Fruit fly (Drosophila melanogaster) whole organism, embryonic: ENCODE measurements around the gene CG42525.
A peak's percentile ranks its signal among the peaks of the same experiment; 100 is the strongest.

ENCODE experiments used
- Aef1 ChIP-seq: fragments of 200-800 bp; sonication (Bioruptor generic); IDR thresholded peaks from 3 replicates; pipeline ENCODE4 v1.3.6; 2022; ENCODE audit warnings: missing biosample characterization, missing genetic modification characterization
- Atf-2 ChIP-seq: fragments of 200-800 bp; sonication (Bioruptor generic); optimal IDR thresholded peaks from 2 replicates; lab custom pipeline; 2016; ENCODE audit warnings: missing biosample characterization, missing genetic modification characterization
- CG10543 ChIP-seq: fragments of 200-800 bp; sonication (Bioruptor generic); optimal IDR thresholded peaks from 3 replicates; lab custom pipeline; 2017; ENCODE audit warnings: missing biosample characterization, mild to moderate bottlenecking, missing genetic modification characterization, moderate library complexity
- CG11398 ChIP-seq: fragments of 200-800 bp; sonication (Bioruptor generic); optimal IDR thresholded peaks from 2 replicates; lab custom pipeline; 2016; ENCODE audit warnings: missing biosample characterization, missing genetic modification characterization
- CG13624 ChIP-seq: fragments of 200-800 bp; sonication (Bioruptor generic); optimal IDR thresholded peaks from 2 replicates; lab custom pipeline; 2016; ENCODE audit warnings: missing biosample characterization, missing genetic modification characterization
- CG14860 ChIP-seq: fragments of 200-800 bp; sonication (Bioruptor generic); IDR thresholded peaks from 3 replicates; pipeline ENCODE4 v1.3.6; 2022; ENCODE audit warnings: missing biosample characterization, missing genetic modification characterization; ENCODE audit not compliant: partially characterized antibody
- CG15601 ChIP-seq: fragments of 200-800 bp; sonication (Bioruptor generic); optimal IDR thresholded peaks from 3 replicates; lab custom pipeline; 2019; ENCODE audit warnings: missing biosample characterization, mild to moderate bottlenecking, missing genetic modification characterization, moderate library complexity
- CG16813 ChIP-seq: fragments of 200-800 bp; sonication (Bioruptor generic); IDR thresholded peaks from 3 replicates; pipeline ENCODE4 v1.3.6; 2022; ENCODE audit warnings: missing biosample characterization, missing genetic modification characterization; ENCODE audit not compliant: partially characterized antibody
- CG17802 ChIP-seq: fragments of 200-800 bp; sonication (Bioruptor generic); optimal IDR thresholded peaks from 2 replicates; lab custom pipeline; 2018; ENCODE audit warnings: missing biosample characterization, mild to moderate bottlenecking, missing genetic modification characterization, moderate library complexity
- CG2199 ChIP-seq: fragments of 200-800 bp; sonication (Bioruptor generic); IDR thresholded peaks from 3 replicates; pipeline ENCODE4 v1.3.6; 2022; ENCODE audit warnings: missing biosample characterization, missing genetic modification characterization
- CG2712 ChIP-seq: fragments of 200-800 bp; optimal IDR thresholded peaks from 3 replicates; lab custom pipeline; 2019; ENCODE audit warnings: missing biosample characterization, mild to moderate bottlenecking, missing genetic modification characterization, moderate library complexity
- CG4707 ChIP-seq: fragments of 200-800 bp; sonication (Bioruptor generic); optimal IDR thresholded peaks from 2 replicates; lab custom pipeline; 2018; ENCODE audit warnings: missing biosample characterization, mild to moderate bottlenecking, missing genetic modification characterization, moderate library complexity
- CG6791 ChIP-seq: fragments of 200-800 bp; sonication (Bioruptor generic); IDR thresholded peaks from 3 replicates; pipeline ENCODE4 v1.3.6; 2022; ENCODE audit warnings: missing biosample characterization, missing genetic modification characterization; ENCODE audit not compliant: partially characterized antibody
- CG8388 ChIP-seq: fragments of 200-800 bp; sonication (Bioruptor generic); optimal IDR thresholded peaks from 2 replicates; lab custom pipeline; 2019; ENCODE audit warnings: missing biosample characterization, mild to moderate bottlenecking, missing genetic modification characterization, moderate library complexity
- CG9876 ChIP-seq: fragments of 200-800 bp; sonication (Bioruptor generic); optimal IDR thresholded peaks from 2 replicates; lab custom pipeline; 2016; ENCODE audit warnings: missing biosample characterization, missing genetic modification characterization
- D19A ChIP-seq: fragments of 200-800 bp; optimal IDR thresholded peaks from 3 replicates; lab custom pipeline; 2019; ENCODE audit warnings: missing biosample characterization, mild to moderate bottlenecking, missing genetic modification characterization, moderate library complexity
- Dref ChIP-seq: fragments of 200-800 bp; sonication (Bioruptor generic); IDR thresholded peaks from 2 replicates; pipeline ENCODE4 v1.3.6; 2022; ENCODE audit warnings: missing biosample characterization, missing genetic modification characterization
- H2.0 ChIP-seq: fragments of 200-800 bp; sonication (Bioruptor generic); IDR thresholded peaks from 2 replicates; pipeline ENCODE4 v1.3.6; 2022; ENCODE audit warnings: missing biosample characterization, missing genetic modification characterization
- Hmx ChIP-seq: fragments of 200-800 bp; sonication (Bioruptor generic); optimal IDR thresholded peaks from 2 replicates; lab custom pipeline; 2016; ENCODE audit warnings: missing biosample characterization, missing genetic modification characterization
- Med ChIP-seq: fragments of 200-800 bp; sonication (Bioruptor generic); peaks from one replicate; lab custom pipeline; 2016; ENCODE audit warnings: missing biosample characterization, missing genetic modification characterization, mild to moderate bottlenecking, inconsistent platforms, moderate library complexity
- Nf-YB ChIP-seq: fragments of 200-800 bp; sonication (Bioruptor generic); optimal IDR thresholded peaks from 3 replicates; lab custom pipeline; 2019; ENCODE audit warnings: missing biosample characterization, mild to moderate bottlenecking, missing genetic modification characterization, moderate library complexity
- Trl ChIP-seq, 3 experiments: fragments of >200 bp in 2 of 3; fragments of 200-800 bp in 1 of 3; sonication (Bioruptor generic) in 1 of 3; optimal IDR thresholded peaks; 2 replicates in 1 of 3; 3 replicates in 2 of 3; lab custom pipeline; 2016 to 2017; ENCODE audit warnings: missing biosample characterization in 1 of 3, missing genetic modification characterization in 1 of 3
- Vsx1 ChIP-seq: fragments of 200-800 bp; sonication (Bioruptor generic); optimal IDR thresholded peaks from 2 replicates; lab custom pipeline; 2017; ENCODE audit warnings: missing biosample characterization, mild to moderate bottlenecking, missing genetic modification characterization, missing genetic modification reagents
- ap ChIP-seq: fragments of 200-800 bp; sonication (Bioruptor generic); IDR thresholded peaks from 2 replicates; pipeline ENCODE4 v1.3.6; 2022; ENCODE audit warnings: missing biosample characterization, missing genetic modification characterization
- az2 ChIP-seq: fragments of 200-800 bp; sonication (Bioruptor generic); optimal IDR thresholded peaks from 3 replicates; lab custom pipeline; 2016; ENCODE audit warnings: missing biosample characterization, missing genetic modification characterization
- bbx ChIP-seq: fragments of 200-800 bp; sonication (Bioruptor generic); IDR thresholded peaks from 2 replicates; pipeline ENCODE4 v1.3.6; 2022; ENCODE audit warnings: missing biosample characterization, missing genetic modification characterization; ENCODE audit not compliant: partially characterized antibody
- cato ChIP-seq: fragments of 200-800 bp; sonication (Bioruptor generic); optimal IDR thresholded peaks from 2 replicates; lab custom pipeline; 2016; ENCODE audit warnings: missing biosample characterization, missing genetic modification characterization, borderline replicate concordance
- chinmo ChIP-seq: fragments of 200-800 bp; sonication (Bioruptor generic); IDR thresholded peaks from 4 replicates; pipeline ENCODE4 v1.3.6; 2022; ENCODE audit warnings: missing biosample characterization, missing genetic modification characterization; ENCODE audit not compliant: partially characterized antibody
- corto ChIP-seq: fragments of 200-800 bp; sonication (Bioruptor generic); optimal IDR thresholded peaks from 2 replicates; lab custom pipeline; 2016; ENCODE audit warnings: missing biosample characterization, mild to moderate bottlenecking, missing genetic modification characterization, moderate library complexity
- crp ChIP-seq, 2 experiments: fragments of 200-800 bp; sonication (Bioruptor generic); optimal IDR thresholded peaks; 2 replicates in 1 of 2; 3 replicates in 1 of 2; lab custom pipeline; 2017; ENCODE audit warnings: missing biosample characterization in 2 of 2, missing genetic modification characterization in 2 of 2, mild to moderate bottlenecking in 1 of 2, moderate library complexity in 1 of 2
- disco-r ChIP-seq: fragments of 200-800 bp; sonication (Bioruptor generic); optimal IDR thresholded peaks from 2 replicates; lab custom pipeline; 2016; ENCODE audit warnings: missing biosample characterization, missing genetic modification characterization
- dm ChIP-seq: fragments of 200-800 bp; sonication (Bioruptor generic); optimal IDR thresholded peaks from 3 replicates; lab custom pipeline; 2016; ENCODE audit warnings: missing biosample characterization, missing genetic modification characterization
- ems ChIP-seq: fragments of 200-800 bp; sonication (Bioruptor generic); optimal IDR thresholded peaks from 3 replicates; lab custom pipeline; 2016; ENCODE audit warnings: missing biosample characterization, missing genetic modification characterization
- eve ChIP-seq, 2 experiments: fragments of >200 bp; optimal IDR thresholded peaks; 2 replicates each; lab custom pipeline; 2017; ENCODE audit warnings: missing biosample characterization in 2 of 2, missing genetic modification characterization in 2 of 2
- gcm ChIP-seq: fragments of 200-800 bp; sonication (Bioruptor generic); optimal IDR thresholded peaks from 2 replicates; lab custom pipeline; 2019; ENCODE audit warnings: missing biosample characterization, mild to moderate bottlenecking, missing genetic modification characterization, moderate library complexity
- gfzf ChIP-seq: fragments of 200-800 bp; sonication (Bioruptor generic); optimal IDR thresholded peaks from 2 replicates; lab custom pipeline; 2016; ENCODE audit warnings: missing biosample characterization, mild to moderate bottlenecking, missing genetic modification characterization, moderate library complexity
- hbn ChIP-seq: fragments of 200-800 bp; sonication (Bioruptor generic); IDR thresholded peaks from 2 replicates; pipeline ENCODE4 v1.3.6; 2022; ENCODE audit warnings: missing biosample characterization, missing genetic modification characterization; ENCODE audit not compliant: partially characterized antibody
- hth ChIP-seq: fragments of >200 bp; optimal IDR thresholded peaks from 2 replicates; lab custom pipeline; 2017; ENCODE audit warnings: inconsistent platforms
- scrt ChIP-seq: fragments of 200-800 bp; sonication (Bioruptor generic); optimal IDR thresholded peaks from 2 replicates; lab custom pipeline; 2018; ENCODE audit warnings: missing biosample characterization, mild to moderate bottlenecking, missing genetic modification characterization, moderate library complexity
- seq ChIP-seq: fragments of 200-800 bp; sonication (Bioruptor generic); IDR thresholded peaks from 2 replicates; pipeline ENCODE4 v1.3.6; 2022; ENCODE audit warnings: missing biosample characterization, missing genetic modification characterization
- slp2 ChIP-seq: fragments of 200-800 bp; sonication (Bioruptor generic); optimal IDR thresholded peaks from 2 replicates; lab custom pipeline; 2016; ENCODE audit warnings: missing biosample characterization, missing genetic modification characterization
- so ChIP-seq: fragments of 200-800 bp; sonication (Bioruptor generic); IDR thresholded peaks from 3 replicates; pipeline ENCODE4 v1.3.6; 2022; ENCODE audit warnings: missing biosample characterization, missing genetic modification characterization
- tap ChIP-seq: fragments of 200-800 bp; optimal IDR thresholded peaks from 3 replicates; lab custom pipeline; 2019; ENCODE audit warnings: missing biosample characterization, mild to moderate bottlenecking, missing genetic modification characterization, moderate library complexity
- tup ChIP-seq: fragments of 200-800 bp; sonication (Bioruptor generic); optimal IDR thresholded peaks from 2 replicates; lab custom pipeline; 2016; ENCODE audit warnings: missing biosample characterization, mild to moderate bottlenecking, missing genetic modification characterization, moderate library complexity
- vnd ChIP-seq: fragments of 200-800 bp; sonication (Bioruptor generic); IDR thresholded peaks from 3 replicates; pipeline ENCODE4 v1.3.6; 2022; ENCODE audit warnings: missing biosample characterization, missing genetic modification characterization; ENCODE audit not compliant: partially characterized antibody
- wor ChIP-seq: fragments of 200-800 bp; sonication (Bioruptor generic); IDR thresholded peaks from 2 replicates; pipeline ENCODE4 v1.3.6; 2022; ENCODE audit warnings: missing biosample characterization, missing genetic modification characterization
- zen ChIP-seq: fragments of 200-800 bp; sonication (Bioruptor generic); optimal IDR thresholded peaks from 3 replicates; lab custom pipeline; 2018; ENCODE audit warnings: missing biosample characterization, mild to moderate bottlenecking, missing genetic modification characterization, moderate library complexity

The CG42525 gene

DNA sequence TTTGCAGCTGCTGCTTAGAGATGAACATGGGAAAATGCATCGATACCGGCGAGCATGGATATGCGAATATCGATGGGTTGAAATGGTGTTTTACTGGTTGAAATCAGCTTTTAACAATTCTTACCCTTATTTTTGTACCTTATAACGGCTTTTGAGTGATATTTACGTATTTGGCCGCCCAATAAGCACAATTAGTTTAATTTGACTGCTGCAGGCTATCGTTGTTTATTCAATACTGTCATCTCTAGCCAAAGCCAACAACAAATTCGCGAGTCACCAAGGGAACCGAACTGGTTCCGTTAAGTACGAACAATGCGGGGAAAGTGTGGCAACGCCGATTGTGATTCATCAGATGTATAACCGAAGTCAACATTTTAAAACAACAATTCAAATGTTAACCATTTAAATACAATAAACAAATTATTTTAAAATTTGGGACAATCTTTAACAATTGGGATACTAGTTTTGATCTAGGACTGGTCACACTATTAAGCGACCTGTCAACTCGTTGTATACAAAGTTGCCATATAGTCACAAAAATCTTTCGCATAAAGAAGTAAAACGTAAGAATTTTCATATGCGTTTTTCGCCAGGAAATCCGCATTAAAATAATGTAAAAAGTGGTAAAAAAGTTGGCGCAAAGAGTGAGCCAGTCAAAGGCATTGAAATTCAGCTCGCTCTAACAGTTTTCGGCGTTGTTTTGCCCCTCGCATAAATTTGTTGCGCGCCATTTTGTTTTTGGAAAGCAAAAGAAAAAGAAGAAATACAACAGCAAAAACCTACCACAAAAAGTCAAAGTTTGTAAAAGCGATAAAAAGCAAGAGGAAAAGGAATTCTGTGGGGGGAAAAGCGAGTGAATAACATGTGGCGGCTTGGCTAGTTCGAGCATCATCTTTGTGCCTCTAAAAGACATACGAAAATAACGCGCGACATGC, 41.2 kb downstream of the CG42525 start, which contains the start of the genes Usp5 and BtbVII:
Gene Usp5, minus strand, starts transcription at position 234 of the 935 bp plus-strand sequence.
Gene BtbVII, plus strand, starts transcription at position 522 of the 935 bp plus-strand sequence.
- no peak for TF ChIP-seq tap
- TF ChIP-seq Aef1 (GFP tag; lab: Robert Waterston, UW): peak; percentile 84
- peak; percentile 54 for TF ChIP-seq disco-r (GFP tag; lab: Kevin White, UChicago)
- TF ChIP-seq hbn (GFP tag; lab: Robert Waterston, UW): peak; percentile 97
- peak; percentile 78 for TF ChIP-seq gfzf (GFP tag; lab: Kevin White, UChicago)
- peak; percentile 49 for TF ChIP-seq tup
- peak; percentile 37; the same call in 1 of the 2 replicates for TF ChIP-seq Dref
- TF ChIP-seq Atf-2 (GFP tag; lab: Kevin White, UChicago): peak; percentile 10
- TF ChIP-seq CG2199: no peak
- TF ChIP-seq CG6791 (GFP tag; lab: Robert Waterston, UW): peak; percentile 80
- no peak for TF ChIP-seq seq (GFP tag; lab: Robert Waterston, UW)
- TF ChIP-seq CG17802: no peak
- peak; percentile 67 for TF ChIP-seq ems (GFP tag; lab: Kevin White, UChicago)
- TF ChIP-seq CG8388 (GFP tag; lab: Kevin White, UChicago): peak; percentile 17
- TF ChIP-seq CG13624 (GFP tag; lab: Kevin White, UChicago): peak; percentile 70
- peak; percentile 49 for TF ChIP-seq CG10543
- TF ChIP-seq corto (GFP tag; lab: Kevin White, UChicago): peak; percentile 27
- TF ChIP-seq Med (GFP tag; lab: Kevin White, UChicago): peak; percentile 96
- TF ChIP-seq Vsx1: no peak
- peak; percentile 29 for TF ChIP-seq CG11398 (GFP tag; lab: Kevin White, UChicago)
- TF ChIP-seq Nf-YB (GFP tag; lab: Kevin White, UChicago): peak; percentile 34
- TF ChIP-seq CG15601: peak; percentile 54
- peak; percentile 47; the same call in 1 of the 2 replicates for TF ChIP-seq H2.0 (GFP tag; lab: Robert Waterston, UW)
- TF ChIP-seq cato (GFP tag; lab: Kevin White, UChicago): peak; percentile 27
- no peak for TF ChIP-seq D19A (tag; lab: Kevin White, UChicago)
- peak; percentile 60 for TF ChIP-seq dm
- no peak for TF ChIP-seq CG4707 (GFP tag; lab: Kevin White, UChicago)
- no peak for TF ChIP-seq Hmx (GFP tag; lab: Kevin White, UChicago)
- TF ChIP-seq ap (GFP tag; lab: Robert Waterston, UW): no peak
- peak; percentile 46 for TF ChIP-seq CG2712
- TF ChIP-seq CG16813 (GFP tag; lab: Robert Waterston, UW): peak; percentile 95
- peak; percentile 33 for TF ChIP-seq slp2 (GFP tag; lab: Kevin White, UChicago)
- TF ChIP-seq vnd (GFP tag; lab: Robert Waterston, UW): peak; percentile 96
- peak; percentile 94 for TF ChIP-seq CG14860
- TF ChIP-seq az2: peak; percentile 64
- peak; percentile 91 for TF ChIP-seq bbx (GFP tag; lab: Robert Waterston, UW)
- no peak for TF ChIP-seq hth
- no peak for TF ChIP-seq eve (GFP tag; optimal IDR thresholded peaks at IDR 0.05; lab: Kevin White, UChicago)
- TF ChIP-seq Trl (optimal IDR thresholded peaks at IDR 0.05; lab: Kevin White, UChicago): no peak
- TF ChIP-seq Trl (GFP tag; optimal IDR thresholded peaks at IDR 0.05; lab: Kevin White, UChicago): peak; percentile 67
- no peak for TF ChIP-seq gcm (GFP tag; lab: Kevin White, UChicago)
- 0 out of 3 replicates have a peak, but pooled peaks have one; percentile 7 for TF ChIP-seq so (GFP tag; lab: Robert Waterston, UW)
- TF ChIP-seq crp (GFP tag; optimal IDR thresholded peaks at IDR 0.05; lab: Kevin White, UChicago): peak in 1 of 2 experiments; percentile 45
- peak; percentile 10 for TF ChIP-seq CG9876 (GFP tag; lab: Kevin White, UChicago)
- no peak for TF ChIP-seq scrt (GFP tag; lab: Kevin White, UChicago)
- no peak for TF ChIP-seq wor (GFP tag; lab: Robert Waterston, UW)
- TF ChIP-seq chinmo (GFP tag; lab: Robert Waterston, UW): peak; percentile 99
- TF ChIP-seq zen (tag; lab: Kevin White, UChicago): peak; percentile 46
